Fruit fly (Drosophila melanogaster) whole organism: Measurements from ENCODE around the gene Best3.

Experiments
- CG8478 ChIP-seq: fragments of >200 bp; optimal IDR thresholded peaks from 2 replicates; lab custom pipeline; 2018; ENCODE audit warnings: inconsistent platforms
- psq ChIP-seq: fragments of >200 bp; optimal IDR thresholded peaks from 2 replicates; lab custom pipeline; 2017

dm6 chr3L:15314997-15315396 is 12.4 kb upstream of the Best3 start:
- TF ChIP-seq CG8478 (lab: Kevin White, UChicago) (no peak), psq (lab: Kevin White, UChicago) (no peak)
